Worm (Caenorhabditis elegans) whole organism, L1 larva: ENCODE measurements around the gene F41G3.6.

Source experiments
- C16A3.4 ChIP-seq: fragments of 150-350 bp; optimal IDR thresholded peaks from 2 replicates; lab custom pipeline; 2014; ENCODE audit warnings: missing biosample characterization, missing genetic modification characterization
- Y116A8C.19 ChIP-seq: sonication (generic microtip); optimal IDR thresholded peaks from 2 replicates; lab custom pipeline; 2016; ENCODE audit warnings: missing compliant biosample characterization, missing genetic modification characterization, borderline replicate concordance
- ceh-82 ChIP-seq, 3 experiments: fragments of 150-350 bp in 1 of 3; sonication (generic microtip) in 2 of 3; optimal IDR thresholded peaks; 2 replicates each; lab custom pipeline; 2014 to 2017; ENCODE audit warnings: missing biosample characterization in 3 of 3, missing genetic modification characterization in 3 of 3
- ces-1 ChIP-seq: fragments of 150-350 bp; optimal IDR thresholded peaks from 2 replicates; lab custom pipeline; 2014; ENCODE audit warnings: missing biosample characterization, missing genetic modification reagents, missing genetic modification characterization
- dpl-1 ChIP-seq, 3 experiments: fragments of 150-350 bp in 2 of 3; sonication (generic microtip) in 1 of 3; optimal IDR thresholded peaks; 2 replicates each; lab custom pipeline; 2014 to 2017; ENCODE audit warnings: missing biosample characterization in 3 of 3, missing genetic modification characterization in 3 of 3, missing genetic modification reagents in 3 of 3
- efl-1 ChIP-seq, 4 experiments: fragments of 150-350 bp; optimal IDR thresholded peaks in 3 of 4; peaks in 1 of 4; 1 replicate in 1 of 4; 2 replicates in 3 of 4; lab custom pipeline; 2014; ENCODE audit warnings: missing biosample characterization in 2 of 4, missing genetic modification characterization in 2 of 4, missing genetic modification reagents in 2 of 4
- egl-13 ChIP-seq: sonication (generic microtip); optimal IDR thresholded peaks from 2 replicates; lab custom pipeline; 2016; ENCODE audit warnings: missing genotype, missing genetic modification reagents, missing genetic modification characterization, missing compliant biosample characterization
- elt-2 ChIP-seq: sonication (generic microtip); optimal IDR thresholded peaks from 2 replicates; lab custom pipeline; 2016; ENCODE audit warnings: missing genetic modification characterization, mild to moderate bottlenecking, inconsistent platforms, missing compliant biosample characterization, missing genetic modification reagents
- elt-3 ChIP-seq, 6 experiments: fragments of 150-350 bp in 1 of 6; sonication (generic microtip); optimal IDR thresholded peaks; 2 replicates each; lab custom pipeline; 2017 to 2018; ENCODE audit warnings: missing biosample characterization in 6 of 6, missing genetic modification characterization in 6 of 6, inconsistent platforms in 1 of 6
- ets-5 ChIP-seq: fragments of 200-800 bp; sonication (Bioruptor generic); IDR thresholded peaks from 2 replicates; pipeline ENCODE4 v1.3.6; 2022; ENCODE audit warnings: missing genetic modification characterization, missing compliant biosample characterization
- fkh-10 ChIP-seq: sonication (generic microtip); optimal IDR thresholded peaks from 2 replicates; lab custom pipeline; 2017; ENCODE audit warnings: missing biosample characterization, missing genetic modification reagents, missing genetic modification characterization
- fkh-4 ChIP-seq: sonication (generic microtip); optimal IDR thresholded peaks from 2 replicates; lab custom pipeline; 2016; ENCODE audit warnings: missing compliant biosample characterization, missing genetic modification characterization, borderline replicate concordance
- fkh-8 ChIP-seq: sonication (generic microtip); optimal IDR thresholded peaks from 2 replicates; lab custom pipeline; 2016; ENCODE audit warnings: mild to moderate bottlenecking, missing genetic modification characterization, missing compliant biosample characterization
- irx-1 ChIP-seq: sonication (generic microtip); optimal IDR thresholded peaks from 2 replicates; lab custom pipeline; 2016; ENCODE audit warnings: missing genetic modification characterization, missing compliant biosample characterization
- isw-1 ChIP-seq: fragments of 200-800 bp; sonication (Bioruptor generic); IDR thresholded peaks from 2 replicates; pipeline ENCODE4 v1.3.6; 2022; ENCODE audit warnings: missing genetic modification characterization, missing compliant biosample characterization
- jun-1 ChIP-seq: fragments of 150-350 bp; optimal IDR thresholded peaks from 2 replicates; lab custom pipeline; 2014; ENCODE audit warnings: missing biosample characterization, missing genetic modification reagents, missing genetic modification characterization
- lin-14 ChIP-seq: fragments of 200-800 bp; sonication (Bioruptor generic); optimal IDR thresholded peaks from 2 replicates; lab custom pipeline; 2018; ENCODE audit warnings: mild to moderate bottlenecking, missing genetic modification characterization, moderate library complexity, missing compliant biosample characterization
- lin-15B ChIP-seq: fragments of 150-350 bp; sonication (generic microtip); optimal IDR thresholded peaks from 3 replicates; lab custom pipeline; 2014; ENCODE audit warnings: missing biosample characterization, missing genetic modification characterization
- lir-3 ChIP-seq: sonication (generic microtip); optimal IDR thresholded peaks from 2 replicates; lab custom pipeline; 2016; ENCODE audit warnings: mild to moderate bottlenecking, missing genetic modification characterization, moderate library complexity, missing compliant biosample characterization; ENCODE audit not compliant: poor library complexity
- lsy-2 ChIP-seq, 2 experiments: fragments of 150-350 bp; optimal IDR thresholded peaks; 2 replicates each; lab custom pipeline; 2014; ENCODE audit warnings: missing biosample characterization in 2 of 2, missing genetic modification characterization in 2 of 2
- mab-9 ChIP-seq: fragments of 200-800 bp; sonication (Bioruptor generic); IDR thresholded peaks from 2 replicates; pipeline ENCODE4 v1.3.6; 2022; ENCODE audit warnings: missing genetic modification reagents, missing genetic modification characterization, missing compliant biosample characterization
- mdl-1 ChIP-seq, 2 experiments: fragments of 150-350 bp; optimal IDR thresholded peaks; 2 replicates each; lab custom pipeline; 2014 to 2017; ENCODE audit warnings: missing biosample characterization in 2 of 2, missing genetic modification characterization in 2 of 2, inconsistent platforms in 1 of 2
- mef-2 ChIP-seq: fragments of 150-350 bp; optimal IDR thresholded peaks from 2 replicates; lab custom pipeline; 2014; ENCODE audit warnings: missing biosample characterization, missing genetic modification characterization
- mep-1 ChIP-seq: fragments of 150-350 bp; optimal IDR thresholded peaks from 2 replicates; lab custom pipeline; 2014; ENCODE audit warnings: missing biosample characterization, missing genetic modification characterization
- nhr-19 ChIP-seq: fragments of 200-800 bp; sonication (Bioruptor generic); conservative IDR thresholded peaks from 2 replicates; pipeline ENCODE4 v1.3.6; 2022; ENCODE audit warnings: missing genetic modification characterization, missing compliant biosample characterization
- nhr-20 ChIP-seq: sonication (generic microtip); optimal IDR thresholded peaks from 2 replicates; lab custom pipeline; 2016; ENCODE audit warnings: mild to moderate bottlenecking, missing genetic modification characterization, missing compliant biosample characterization
- nhr-47 ChIP-seq: sonication (generic microtip); optimal IDR thresholded peaks from 2 replicates; lab custom pipeline; 2016; ENCODE audit warnings: mild to moderate bottlenecking, missing genetic modification characterization, moderate library complexity, missing compliant biosample characterization
- nhr-71 ChIP-seq: sonication (generic microtip); optimal IDR thresholded peaks from 2 replicates; lab custom pipeline; 2016; ENCODE audit warnings: mild to moderate bottlenecking, missing genetic modification characterization, moderate library complexity, missing compliant biosample characterization
- nhr-77 ChIP-seq: fragments of 150-350 bp; optimal IDR thresholded peaks from 2 replicates; lab custom pipeline; 2014; ENCODE audit warnings: missing biosample characterization, missing genetic modification characterization
- nhr-84 ChIP-seq: sonication (generic microtip); optimal IDR thresholded peaks from 2 replicates; lab custom pipeline; 2017; ENCODE audit warnings: missing biosample characterization, missing genetic modification characterization
- nhr-85 ChIP-seq: sonication (generic microtip); peaks from one replicate; lab custom pipeline; 2016; ENCODE audit warnings: missing genetic modification characterization, inconsistent platforms, missing compliant biosample characterization
- nhr-90 ChIP-seq: sonication (generic microtip); optimal IDR thresholded peaks from 2 replicates; lab custom pipeline; 2016; ENCODE audit warnings: mild to moderate bottlenecking, missing genetic modification characterization, missing compliant biosample characterization; ENCODE audit not compliant: poor library complexity
- pag-3 ChIP-seq: sonication (generic microtip); optimal IDR thresholded peaks from 2 replicates; lab custom pipeline; 2017; ENCODE audit warnings: missing genetic modification characterization, mild to moderate bottlenecking, missing compliant biosample characterization, antibody characterized with exemption, borderline replicate concordance; ENCODE audit not compliant: insufficient read depth
- pax-3 ChIP-seq: fragments of 200-800 bp; sonication (Bioruptor generic); optimal IDR thresholded peaks from 2 replicates; lab custom pipeline; 2018; ENCODE audit warnings: mild to moderate bottlenecking, missing genetic modification characterization, moderate library complexity, missing compliant biosample characterization
- rnt-1 ChIP-seq: sonication (generic microtip); optimal IDR thresholded peaks from 2 replicates; lab custom pipeline; 2016; ENCODE audit warnings: mild to moderate bottlenecking, missing genetic modification characterization, moderate library complexity, missing compliant biosample characterization
- skn-1 ChIP-seq: fragments of 150-350 bp; optimal IDR thresholded peaks from 2 replicates; lab custom pipeline; 2014; ENCODE audit warnings: missing biosample characterization, missing genetic modification characterization
- snpc-4 ChIP-seq: fragments of 150-350 bp; optimal IDR thresholded peaks from 2 replicates; lab custom pipeline; 2014; ENCODE audit warnings: missing biosample characterization, missing genetic modification characterization
- snu-23 ChIP-seq: sonication (generic microtip); optimal IDR thresholded peaks from 2 replicates; lab custom pipeline; 2016; ENCODE audit warnings: missing genetic modification characterization, missing compliant biosample characterization
- swsn-7 ChIP-seq: sonication (generic microtip); optimal IDR thresholded peaks from 2 replicates; lab custom pipeline; 2016; ENCODE audit warnings: missing genetic modification characterization, missing compliant biosample characterization
- tbx-2 ChIP-seq: sonication (generic microtip); optimal IDR thresholded peaks from 2 replicates; lab custom pipeline; 2016; ENCODE audit warnings: missing genetic modification characterization, missing compliant biosample characterization
- unc-130 ChIP-seq: fragments of 150-350 bp; optimal IDR thresholded peaks from 2 replicates; lab custom pipeline; 2017; ENCODE audit warnings: missing biosample characterization, missing genetic modification characterization, inconsistent platforms
- unc-30 ChIP-seq: sonication (generic microtip); optimal IDR thresholded peaks from 2 replicates; lab custom pipeline; 2017; ENCODE audit warnings: missing biosample characterization, missing genetic modification characterization
- unc-86 ChIP-seq: sonication (generic microtip); optimal IDR thresholded peaks from 2 replicates; lab custom pipeline; 2016; ENCODE audit warnings: missing genetic modification characterization, missing compliant biosample characterization
- unc-98 ChIP-seq: fragments of 200-800 bp; sonication (Bioruptor generic); IDR thresholded peaks from 2 replicates; pipeline ENCODE4 v1.3.6; 2022; ENCODE audit warnings: missing genetic modification characterization, missing compliant biosample characterization
- xbp-1 ChIP-seq: sonication (generic microtip); optimal IDR thresholded peaks from 2 replicates; lab custom pipeline; 2016; ENCODE audit warnings: missing genetic modification characterization, missing compliant biosample characterization
- zag-1 ChIP-seq: fragments of 150-350 bp; optimal IDR thresholded peaks from 2 replicates; lab custom pipeline; 2014; ENCODE audit warnings: missing biosample characterization, missing genetic modification characterization
- zip-4 ChIP-seq: fragments of 200-800 bp; sonication (Bioruptor generic); optimal IDR thresholded peaks from 2 replicates; lab custom pipeline; 2018; ENCODE audit warnings: mild to moderate bottlenecking, missing genetic modification characterization, moderate library complexity, missing compliant biosample characterization
- ztf-11 ChIP-seq, 2 experiments: sonication (generic microtip); optimal IDR thresholded peaks; 2 replicates each; lab custom pipeline; 2016 to 2017; ENCODE audit warnings: missing genetic modification characterization in 2 of 2, missing biosample characterization in 1 of 2, missing compliant biosample characterization in 1 of 2
- ztf-4 ChIP-seq: fragments of 150-350 bp; optimal IDR thresholded peaks from 2 replicates; lab custom pipeline; 2014; ENCODE audit warnings: missing biosample characterization, missing genetic modification characterization

F41G3.6 gene

DNA sequence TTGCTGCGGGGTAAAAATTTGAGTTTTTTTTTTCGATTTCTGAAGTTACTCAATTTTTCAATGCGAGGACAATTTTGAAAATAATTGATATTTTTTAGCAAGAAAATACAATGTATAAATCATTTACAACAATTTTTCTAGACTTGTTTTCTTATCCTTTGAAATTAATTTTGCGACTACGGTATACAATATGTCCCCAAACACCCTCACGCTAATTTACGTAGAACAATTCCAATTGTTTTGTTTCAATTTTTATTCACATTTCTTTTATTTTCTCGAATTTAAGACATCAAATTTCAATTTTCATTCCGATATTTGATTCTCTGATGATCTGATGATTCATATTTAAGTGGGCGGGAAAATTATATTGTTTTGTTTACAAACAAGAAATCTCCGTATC lies 39.3 kb downstream of the F41G3.6 start:
- TF ChIP-seq ets-5 (GFP tag; lab: Robert Waterston, UW) (no peak), Y116A8C.19 (tag; lab: Kevin White, UChicago) (no peak), snpc-4 (no peak), nhr-90 (tag; lab: Kevin White, UChicago) (no peak)

- TF ChIP-seq isw-1 (GFP tag; lab: Robert Waterston, UW) (peak; percentile 52), dpl-1 (GFP tag; optimal IDR thresholded peaks at IDR 0.05; lab: Kevin White, UChicago) (peak; percentile 1 to 44 (median 30)), skn-1 (tag; lab: Kevin White, UChicago) (peak; percentile 65), rnt-1 (tag; lab: Kevin White, UChicago) (peak; percentile 55), unc-30 (tag; lab: Kevin White, UChicago) (no peak), mab-9 (GFP tag; lab: Robert Waterston, UW) (no peak), nhr-71 (tag; lab: Kevin White, UChicago) (peak; percentile 75), nhr-85 (tag; lab: Kevin White, UChicago) (peak; percentile 20), tbx-2 (tag; lab: Kevin White, UChicago) (peak; percentile 15), lin-15B (peak; percentile 48), snpc-4 (peak; percentile 40), nhr-77 (tag; lab: Kevin White, UChicago) (no peak), elt-3 (tag; optimal IDR thresholded peaks at IDR 0.05; lab: Kevin White, UChicago) (peak in 1 of 6 experiments; percentile 8), mef-2 (tag; lab: Kevin White, UChicago) (no peak), fkh-10 (GFP tag; lab: Kevin White, UChicago) (peak; percentile 1), mep-1 (peak; percentile 50), jun-1 (tag; lab: Kevin White, UChicago) (peak; percentile 51), efl-1 (optimal IDR thresholded peaks at IDR 0.05; lab: Kevin White, UChicago) (peak; percentile 31 to 43), efl-1 (GFP tag; optimal IDR thresholded peaks at IDR 0.05 in 1 of 2; lab: Kevin White, UChicago) (peak; percentile 42 to 90), unc-86 (tag; lab: Kevin White, UChicago) (peak; percentile 32), pag-3 (no peak), ceh-82 (tag; optimal IDR thresholded peaks at IDR 0.05; lab: Kevin White, UChicago) (peak in 1 of 3 experiments; percentile 61), nhr-90 (tag; lab: Kevin White, UChicago) (no peak), pax-3 (tag; lab: Kevin White, UChicago) (peak; percentile 70), xbp-1 (peak; percentile 7), unc-130 (tag; lab: Kevin White, UChicago) (peak; percentile 81), mdl-1 (tag; optimal IDR thresholded peaks at IDR 0.05; lab: Kevin White, UChicago) (peak in 1 of 2 experiments; percentile 17), lir-3 (peak; percentile 7), elt-2 (tag; lab: Kevin White, UChicago) (no peak), nhr-20 (peak; percentile 43), snu-23 (GFP tag; lab: Kevin White, UChicago) (peak; percentile 58), ztf-4 (tag; lab: Kevin White, UChicago) (peak; percentile 36), nhr-47 (peak; percentile 65), lsy-2 (tag; optimal IDR thresholded peaks at IDR 0.05; lab: Kevin White, UChicago) (peak; percentile 49 to 75), ces-1 (GFP tag; lab: Kevin White, UChicago) (no peak), zag-1 (tag; lab: Kevin White, UChicago) (no peak), lin-14 (GFP tag; lab: Kevin White, UChicago) (peak; percentile 87), fkh-4 (tag; lab: Kevin White, UChicago) (no peak), C16A3.4 (tag; lab: Kevin White, UChicago) (peak; percentile 36), irx-1 (tag; lab: Kevin White, UChicago) (peak; percentile 16), unc-98 (GFP tag; lab: Robert Waterston, UW) (no peak), ztf-11 (tag; optimal IDR thresholded peaks at IDR 0.05; lab: Kevin White, UChicago) (no peak), swsn-7 (tag; lab: Kevin White, UChicago) (peak; percentile 37), nhr-19 (no peak; the same call in 1 of the 2 replicates), egl-13 (tag; lab: Kevin White, UChicago) (peak; percentile 56), nhr-84 (tag; lab: Kevin White, UChicago) (no peak), fkh-8 (tag; lab: Kevin White, UChicago) (peak; percentile 84), zip-4 (GFP tag; lab: Kevin White, UChicago) (peak; percentile 93)
These were observed 40.0 kb downstream of the F41G3.6 start for ce11 chrII:6782738-6783163.
